Worm (Caenorhabditis elegans) whole organism, late embryonic: Measurements from ENCODE around the gene K07F5.15.

Source experiments
- F13H6.1 ChIP-seq: sonication (generic microtip); optimal IDR thresholded peaks from 2 replicates; lab custom pipeline; 2016; ENCODE audit warnings: missing genetic modification characterization, missing compliant biosample characterization
- K02D7.2 ChIP-seq: sonication (generic microtip); optimal IDR thresholded peaks from 2 replicates; lab custom pipeline; 2017; ENCODE audit warnings: mild to moderate bottlenecking, missing genetic modification characterization, missing compliant biosample characterization
- Y22D7AL.16 ChIP-seq: sonication (generic microtip); optimal IDR thresholded peaks from 2 replicates; lab custom pipeline; 2016; ENCODE audit warnings: missing genetic modification characterization, missing compliant biosample characterization
- ama-1 ChIP-seq: fragments of 150-350 bp; optimal IDR thresholded peaks from 2 replicates; lab custom pipeline; 2014
- ceh-14 ChIP-seq: sonication (generic microtip); optimal IDR thresholded peaks from 2 replicates; lab custom pipeline; 2016; ENCODE audit warnings: missing genotype, missing genetic modification characterization, missing compliant biosample characterization
- ceh-2 ChIP-seq: sonication (generic microtip); optimal IDR thresholded peaks from 2 replicates; lab custom pipeline; 2016; ENCODE audit warnings: missing genotype, missing genetic modification characterization, missing compliant biosample characterization
- ceh-24 ChIP-seq: sonication (generic microtip); optimal IDR thresholded peaks from 2 replicates; lab custom pipeline; 2016; ENCODE audit warnings: mild to moderate bottlenecking, missing genetic modification characterization, missing compliant biosample characterization
- ceh-31 ChIP-seq: sonication (generic microtip); optimal IDR thresholded peaks from 2 replicates; lab custom pipeline; 2016; ENCODE audit warnings: missing genetic modification characterization, missing compliant biosample characterization
- ceh-34 ChIP-seq: sonication (generic microtip); optimal IDR thresholded peaks from 2 replicates; lab custom pipeline; 2016; ENCODE audit warnings: mild to moderate bottlenecking, missing genetic modification characterization, missing compliant biosample characterization
- ceh-45 ChIP-seq: fragments of 200-800 bp; sonication (Bioruptor generic); IDR thresholded peaks from 2 replicates; pipeline ENCODE4 v1.3.6; 2022; ENCODE audit warnings: missing genetic modification reagents, missing genetic modification characterization, missing compliant biosample characterization
- ceh-48 ChIP-seq: sonication (generic microtip); optimal IDR thresholded peaks from 2 replicates; lab custom pipeline; 2016; ENCODE audit warnings: missing genetic modification characterization, inconsistent platforms, missing compliant biosample characterization
- ceh-9 ChIP-seq: sonication (generic microtip); optimal IDR thresholded peaks from 2 replicates; lab custom pipeline; 2016; ENCODE audit warnings: mild to moderate bottlenecking, missing genetic modification characterization, inconsistent platforms, missing compliant biosample characterization
- che-1 ChIP-seq: sonication (generic microtip); optimal IDR thresholded peaks from 2 replicates; lab custom pipeline; 2016; ENCODE audit warnings: mild to moderate bottlenecking, missing genetic modification characterization, missing compliant biosample characterization
- dmd-4 ChIP-seq: sonication (generic microtip); optimal IDR thresholded peaks from 2 replicates; lab custom pipeline; 2016; ENCODE audit warnings: borderline replicate concordance, missing genetic modification characterization, missing compliant biosample characterization
- dve-1 ChIP-seq: sonication (generic microtip); optimal IDR thresholded peaks from 2 replicates; lab custom pipeline; 2017; ENCODE audit warnings: antibody characterized with exemption, mild to moderate bottlenecking, missing genetic modification characterization, missing compliant biosample characterization
- elt-4 ChIP-seq: sonication (generic microtip); optimal IDR thresholded peaks from 2 replicates; lab custom pipeline; 2016; ENCODE audit warnings: missing genetic modification characterization, missing compliant biosample characterization
- ets-4 ChIP-seq: sonication (generic microtip); optimal IDR thresholded peaks from 2 replicates; lab custom pipeline; 2016; ENCODE audit warnings: missing genetic modification characterization, missing compliant biosample characterization
- hlh-13 ChIP-seq: fragments of 200-800 bp; sonication (Bioruptor generic); optimal IDR thresholded peaks from 2 replicates; lab custom pipeline; 2018; ENCODE audit warnings: mild to moderate bottlenecking, missing genetic modification characterization, missing compliant biosample characterization
- hlh-30 ChIP-seq: sonication (generic microtip); optimal IDR thresholded peaks from 2 replicates; lab custom pipeline; 2017; ENCODE audit warnings: antibody characterized with exemption, missing genetic modification characterization, missing compliant biosample characterization; ENCODE audit not compliant: insufficient read depth
- hlh-8 ChIP-seq: sonication (generic microtip); optimal IDR thresholded peaks from 2 replicates; lab custom pipeline; 2016; ENCODE audit warnings: missing genotype, missing genetic modification characterization, missing compliant biosample characterization
- lim-6 ChIP-seq: sonication (generic microtip); optimal IDR thresholded peaks from 2 replicates; lab custom pipeline; 2016; ENCODE audit warnings: missing genetic modification characterization, missing compliant biosample characterization
- lin-11 ChIP-seq: fragments of 200-800 bp; sonication (Bioruptor generic); optimal IDR thresholded peaks from 2 replicates; lab custom pipeline; 2018; ENCODE audit warnings: mild to moderate bottlenecking, missing genetic modification characterization, missing compliant biosample characterization
- nfya-1 ChIP-seq: sonication (generic microtip); optimal IDR thresholded peaks from 2 replicates; lab custom pipeline; 2017; ENCODE audit warnings: missing genetic modification characterization, mild to moderate bottlenecking, missing compliant biosample characterization, antibody characterized with exemption, moderate library complexity
- nhr-232 ChIP-seq: sonication (generic microtip); optimal IDR thresholded peaks from 2 replicates; lab custom pipeline; 2016; ENCODE audit warnings: missing genetic modification characterization, missing compliant biosample characterization
- npax-4 ChIP-seq: sonication (generic microtip); optimal IDR thresholded peaks from 2 replicates; lab custom pipeline; 2016; ENCODE audit warnings: missing genetic modification characterization, missing compliant biosample characterization
- pha-2 ChIP-seq: sonication (generic microtip); optimal IDR thresholded peaks from 2 replicates; lab custom pipeline; 2017; ENCODE audit warnings: mild to moderate bottlenecking, missing genetic modification characterization, missing compliant biosample characterization
- pha-4 ChIP-seq: fragments of 150-350 bp; optimal IDR thresholded peaks from 2 replicates; lab custom pipeline; 2018; ENCODE audit warnings: missing biosample characterization, missing genetic modification reagents, missing genetic modification characterization
- ref-2 ChIP-seq: sonication (generic microtip); optimal IDR thresholded peaks from 2 replicates; lab custom pipeline; 2016; ENCODE audit warnings: missing genetic modification characterization, missing compliant biosample characterization
- rnt-1 ChIP-seq: sonication (generic microtip); optimal IDR thresholded peaks from 2 replicates; lab custom pipeline; 2016; ENCODE audit warnings: missing genetic modification characterization, missing compliant biosample characterization
- sox-2 ChIP-seq: fragments of 200-800 bp; sonication (Bioruptor generic); IDR thresholded peaks from 2 replicates; pipeline ENCODE4 v1.3.6; 2022; ENCODE audit warnings: missing genetic modification reagents, missing genetic modification characterization, missing compliant biosample characterization
- tbx-2 ChIP-seq: sonication (generic microtip); optimal IDR thresholded peaks from 2 replicates; lab custom pipeline; 2016; ENCODE audit warnings: missing genetic modification characterization, missing compliant biosample characterization
- tbx-7 ChIP-seq: sonication (generic microtip); optimal IDR thresholded peaks from 2 replicates; lab custom pipeline; 2016; ENCODE audit warnings: missing genotype, missing genetic modification characterization, missing compliant biosample characterization
- ttx-3 ChIP-seq: sonication (generic microtip); optimal IDR thresholded peaks from 2 replicates; lab custom pipeline; 2016; ENCODE audit warnings: missing genetic modification reagents, missing genetic modification characterization, missing compliant biosample characterization
- unc-42 ChIP-seq: sonication (generic microtip); optimal IDR thresholded peaks from 2 replicates; lab custom pipeline; 2016; ENCODE audit warnings: missing genotype, missing genetic modification characterization, missing compliant biosample characterization
- unc-55 ChIP-seq: sonication (generic microtip); optimal IDR thresholded peaks from 2 replicates; lab custom pipeline; 2017; ENCODE audit warnings: missing biosample characterization, missing genetic modification reagents, missing genetic modification characterization
- unc-86 ChIP-seq: sonication (generic microtip); optimal IDR thresholded peaks from 2 replicates; lab custom pipeline; 2016; ENCODE audit warnings: missing genetic modification characterization, missing compliant biosample characterization

The K07F5.15 gene

DNA sequence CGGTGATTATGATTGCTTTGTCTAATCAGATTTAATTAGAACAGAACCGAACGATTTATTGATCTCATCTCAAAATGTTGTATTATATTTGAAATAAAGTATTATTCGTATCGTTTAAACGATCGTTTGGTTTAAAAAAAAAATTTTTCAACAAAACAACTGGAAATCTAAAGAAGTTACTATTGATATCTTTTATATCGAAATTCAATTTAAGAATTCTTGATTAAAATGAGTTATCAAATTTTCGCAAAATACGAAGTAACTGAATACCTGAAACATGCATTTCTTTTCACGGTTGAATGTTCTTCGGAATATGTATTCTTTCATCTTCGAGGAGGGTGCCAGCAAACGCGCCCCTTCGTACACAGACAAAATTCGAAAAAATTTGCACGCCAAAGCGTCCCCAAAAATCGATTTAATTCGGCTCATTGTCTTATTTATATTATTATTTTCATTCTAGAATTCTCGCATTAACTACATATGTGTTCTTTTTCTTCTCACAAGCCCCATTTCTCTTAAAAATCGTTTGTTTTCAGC is 6.9 kb upstream of the K07F5.15 start, which contains the start of gene npp-1 (continued):
- TF ChIP-seq ceh-24 (tag; lab: Kevin White, UChicago) (no peak), unc-42 (peak; percentile 6), ceh-48 (tag; lab: Kevin White, UChicago) (peak; percentile 38), Y22D7AL.16 (tag; lab: Kevin White, UChicago) (no peak), ceh-14 (tag; lab: Kevin White, UChicago) (peak; percentile 23), ets-4 (peak; percentile 12), dve-1 (tag; lab: Kevin White, UChicago) (no peak)

- TF ChIP-seq elt-4 (tag; lab: Kevin White, UChicago) (no peak), ceh-2 (tag; lab: Kevin White, UChicago) (no peak)
These were observed 5.9 kb upstream of the K07F5.15 start for ce11 chrIV:9858970-9859369.

ce11 chrIV:9861921-9862320 is 3.0 kb upstream of the K07F5.15 start, which contains the start of gene K07F5.14:
Gene K07F5.14 (plus strand): TSS chrIV:9862221.
- no peak for TF ChIP-seq che-1 (tag; lab: Kevin White, UChicago)
- no peak for TF ChIP-seq nfya-1 (tag; lab: Kevin White, UChicago)
- TF ChIP-seq ttx-3 (tag; lab: Kevin White, UChicago), result no peak
- no peak for TF ChIP-seq K02D7.2 (tag; lab: Kevin White, UChicago)
- TF ChIP-seq dmd-4, result no peak
- TF ChIP-seq ceh-45 (GFP tag; lab: Robert Waterston, UW), result no peak
- no peak for TF ChIP-seq pha-2 (tag; lab: Kevin White, UChicago)

- TF ChIP-seq pha-2 (tag; lab: Kevin White, UChicago) (no peak), unc-86 (tag; lab: Kevin White, UChicago) (no peak), pha-4 (tag; lab: Kevin White, UChicago) (no peak), tbx-2 (no peak)
These were observed 1.1 kb upstream of the K07F5.15 start, which contains the start of gene K07F5.16 for ce11 chrIV:9863817-9864216. Gene K07F5.16 (plus strand): TSS chrIV:9864117.

DNA sequence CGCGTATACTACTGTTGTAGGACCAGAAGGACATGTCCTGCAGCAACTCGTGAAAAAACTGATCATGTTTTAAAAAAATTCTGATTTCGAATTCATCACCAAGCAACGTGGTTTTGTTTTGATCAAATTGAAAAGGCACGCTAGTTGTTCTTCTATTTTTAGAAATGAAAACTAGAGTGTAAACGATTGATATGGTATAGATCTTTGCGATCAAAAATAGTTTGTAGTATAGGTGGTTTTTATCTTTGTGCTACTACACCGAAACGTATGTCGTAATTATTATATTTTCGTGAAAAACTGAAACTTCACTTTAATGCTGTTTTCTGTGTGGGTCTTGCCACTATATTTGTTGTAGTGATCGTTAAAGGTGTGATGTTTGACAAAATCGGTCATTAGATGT is 2.0 kb downstream of the K07F5.15 start:
- TF ChIP-seq rnt-1 (tag; lab: Kevin White, UChicago) (no peak), sox-2 (GFP tag; lab: Robert Waterston, UW) (no peak), ref-2 (no peak), ama-1 (no peak), lin-11 (tag; lab: Kevin White, UChicago) (no peak), unc-55 (no peak), hlh-13 (GFP tag; lab: Kevin White, UChicago) (no peak), ceh-31 (tag; lab: Kevin White, UChicago) (no peak), tbx-7 (tag; lab: Kevin White, UChicago) (no peak), nhr-232 (tag; lab: Kevin White, UChicago) (no peak)
- TF ChIP-seq, all 69 proteins: peak for 0

- TF ChIP-seq lim-6, result no peak
- no peak for TF ChIP-seq ceh-9 (tag; lab: Kevin White, UChicago)
- no peak for TF ChIP-seq npax-4
- no peak for TF ChIP-seq ceh-31 (tag; lab: Kevin White, UChicago)
- TF ChIP-seq ceh-34 (tag; lab: Kevin White, UChicago), result no peak
- no peak for TF ChIP-seq hlh-8 (tag; lab: Kevin White, UChicago)
- no peak for TF ChIP-seq hlh-30 (tag; lab: Kevin White, UChicago)
- no peak for TF ChIP-seq F13H6.1 (tag; lab: Kevin White, UChicago)
- TF ChIP-seq, all 69 proteins: peak for 0
These were observed 3.0 kb downstream of the K07F5.15 start for ce11 chrIV:9867915-9868314.
